Fruit fly (Drosophila melanogaster) whole organism, prepupa: Measurements from ENCODE around the gene Tpst.
A peak's percentile ranks its signal among the peaks of the same experiment; 100 is the strongest.

Experiments
- Blimp-1 ChIP-seq: fragments of 200-800 bp; sonication (Bioruptor generic); optimal IDR thresholded peaks from 3 replicates; lab custom pipeline; 2017; ENCODE audit warnings: missing biosample characterization, missing genetic modification characterization, mild to moderate bottlenecking, moderate library complexity, missing genetic modification reagents
- CG11294 ChIP-seq: fragments of 200-800 bp; sonication (Bioruptor generic); IDR thresholded peaks from 2 replicates; pipeline ENCODE4 v1.3.6; 2022; ENCODE audit warnings: missing biosample characterization, missing genetic modification characterization
- CG7368 ChIP-seq: fragments of 200-800 bp; sonication (Bioruptor generic); optimal IDR thresholded peaks from 3 replicates; lab custom pipeline; 2016; ENCODE audit warnings: missing biosample characterization, missing genetic modification characterization
- CG8632 ChIP-seq: fragments of 200-800 bp; sonication (Bioruptor generic); optimal IDR thresholded peaks from 3 replicates; lab custom pipeline; 2016; ENCODE audit warnings: missing biosample characterization, missing genetic modification characterization
- cyc ChIP-seq: fragments of 200-800 bp; sonication (Bioruptor generic); optimal IDR thresholded peaks from 3 replicates; lab custom pipeline; 2016; ENCODE audit warnings: missing biosample characterization, missing genetic modification characterization
- fd59A ChIP-seq: fragments of 200-800 bp; sonication (Bioruptor generic); optimal IDR thresholded peaks from 2 replicates; lab custom pipeline; 2017; ENCODE audit warnings: missing biosample characterization, mild to moderate bottlenecking, missing genetic modification characterization, missing genetic modification reagents
- ss ChIP-seq, 2 experiments: fragments of 200-800 bp; sonication (Bioruptor generic); optimal IDR thresholded peaks; 2 replicates in 1 of 2; 3 replicates in 1 of 2; lab custom pipeline; 2017 to 2018; ENCODE audit warnings: mild to moderate bottlenecking in 2 of 2, missing biosample characterization in 2 of 2, missing genetic modification characterization in 2 of 2, moderate library complexity in 1 of 2

DNA sequence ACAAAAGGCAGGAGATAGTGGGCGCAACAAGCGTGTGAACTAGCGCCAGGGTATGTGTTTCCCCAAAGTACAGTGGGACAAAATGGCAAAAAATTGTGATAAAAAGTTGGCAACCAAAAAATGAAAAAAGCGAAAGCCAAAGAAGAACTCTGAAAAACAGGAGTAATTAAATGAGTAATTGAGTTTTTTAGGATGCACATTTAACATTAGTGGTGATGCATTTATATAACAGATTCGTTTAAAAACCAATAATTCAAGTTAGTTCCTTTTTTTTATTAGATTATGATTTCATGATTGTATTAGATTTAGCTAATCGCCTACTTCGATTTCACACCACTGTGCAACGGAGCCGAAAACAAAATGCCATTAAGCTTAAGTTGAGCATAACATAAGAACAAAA lies 8.8 kb downstream of the Tpst start:
- TF ChIP-seq CG11294 (no peak), cyc (GFP tag; lab: Kevin White, UChicago) (peak; percentile 43), fd59A (peak; percentile 1), CG7368 (GFP tag; lab: Kevin White, UChicago) (peak; percentile 19), CG8632 (GFP tag; lab: Kevin White, UChicago) (peak; percentile 9), ss (GFP tag; optimal IDR thresholded peaks at IDR 0.05; lab: Kevin White, UChicago) (no peak), Blimp-1 (GFP tag; lab: Kevin White, UChicago) (no peak)
